Fruit fly (Drosophila melanogaster) whole organism, embryonic: Measurements from ENCODE around the gene CG17187.

Experiments
- Blimp-1 ChIP-seq: fragments of 200-800 bp; sonication (Bioruptor generic); optimal IDR thresholded peaks from 3 replicates; lab custom pipeline; 2018; ENCODE audit warnings: missing biosample characterization, missing genetic modification characterization, mild to moderate bottlenecking, moderate library complexity, missing genetic modification reagents
- CG10959 ChIP-seq: fragments of 200-800 bp; sonication (Bioruptor generic); IDR thresholded peaks from 2 replicates; pipeline ENCODE4 v1.3.6; 2022; ENCODE audit warnings: missing biosample characterization, missing genetic modification characterization
- CG11695 ChIP-seq: fragments of 200-800 bp; sonication (Bioruptor generic); IDR thresholded peaks from 3 replicates; pipeline ENCODE4 v1.3.6; 2022; ENCODE audit warnings: missing biosample characterization, missing genetic modification characterization
- CG12391 ChIP-seq: fragments of 200-800 bp; sonication (Bioruptor generic); optimal IDR thresholded peaks from 3 replicates; lab custom pipeline; 2018; ENCODE audit warnings: missing biosample characterization, mild to moderate bottlenecking, missing genetic modification characterization, moderate library complexity
- Dip2 ChIP-seq: fragments of 200-800 bp; sonication (Bioruptor generic); IDR thresholded peaks from 2 replicates; pipeline ENCODE4 v1.3.6; 2022; ENCODE audit warnings: missing biosample characterization, missing genetic modification characterization
- Doc2 ChIP-seq: fragments of 200-800 bp; sonication (Bioruptor generic); IDR thresholded peaks from 2 replicates; pipeline ENCODE4 v1.3.6; 2022; ENCODE audit warnings: missing biosample characterization, missing genetic modification characterization
- GATAe ChIP-seq: fragments of 200-800 bp; sonication (Bioruptor generic); conservative IDR thresholded peaks from 2 replicates; pipeline ENCODE4 v1.3.6; 2022; ENCODE audit warnings: missing biosample characterization, missing genetic modification characterization
- Hand ChIP-seq: fragments of 200-800 bp; sonication (Bioruptor generic); optimal IDR thresholded peaks from 2 replicates; lab custom pipeline; 2017; ENCODE audit warnings: mild to moderate bottlenecking, missing biosample characterization, missing genetic modification reagents, missing genetic modification characterization
- eyg ChIP-seq: fragments of 200-800 bp; sonication (Bioruptor generic); optimal IDR thresholded peaks from 3 replicates; lab custom pipeline; 2016; ENCODE audit warnings: missing biosample characterization, missing genetic modification characterization
- fd96Cb ChIP-seq: fragments of 200-800 bp; sonication (Bioruptor generic); optimal IDR thresholded peaks from 2 replicates; lab custom pipeline; 2018; ENCODE audit warnings: missing biosample characterization, mild to moderate bottlenecking, missing genetic modification characterization, moderate library complexity
- h ChIP-seq: fragments of >200 bp; optimal IDR thresholded peaks from 2 replicates; lab custom pipeline; 2017
- pzg ChIP-seq: fragments of 200-800 bp; sonication (Bioruptor generic); optimal IDR thresholded peaks from 3 replicates; lab custom pipeline; 2018; ENCODE audit warnings: missing biosample characterization, mild to moderate bottlenecking, missing genetic modification characterization, moderate library complexity
- vnd ChIP-seq: fragments of 200-800 bp; sonication (Bioruptor generic); IDR thresholded peaks from 3 replicates; pipeline ENCODE4 v1.3.6; 2022; ENCODE audit warnings: missing biosample characterization, missing genetic modification characterization; ENCODE audit not compliant: partially characterized antibody
- yki ChIP-seq: fragments of >200 bp; optimal IDR thresholded peaks from 3 replicates; lab custom pipeline; 2018

DNA sequence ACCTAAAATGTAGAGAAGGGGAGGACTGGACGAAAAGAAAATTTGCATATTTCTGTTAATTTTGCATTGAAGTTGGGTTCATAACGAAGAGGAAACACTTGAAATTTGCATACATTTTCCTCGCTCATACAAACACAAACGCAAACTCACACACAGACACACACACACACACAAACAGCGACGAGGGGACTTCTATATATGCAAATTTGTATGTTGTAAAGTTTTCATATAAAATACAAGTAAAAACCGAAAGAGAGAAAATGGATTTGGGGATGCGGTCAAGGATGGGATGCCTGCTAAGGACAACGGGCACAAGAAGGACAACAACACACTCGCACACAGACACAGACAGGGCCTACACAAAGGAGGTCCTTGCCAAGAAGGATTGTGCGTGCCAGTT lies 25.9 kb upstream of the CG17187 start:
- TF ChIP-seq CG11695 (GFP tag; lab: Robert Waterston, UW) = no peak
- no peak for TF ChIP-seq h (lab: Kevin White, UChicago)
- no peak for TF ChIP-seq pzg (GFP tag; lab: Kevin White, UChicago)
- no peak for TF ChIP-seq Dip2 (GFP tag; lab: Robert Waterston, UW)
- no peak for TF ChIP-seq Hand
- TF ChIP-seq yki = no peak
- no peak for TF ChIP-seq GATAe (GFP tag; lab: Robert Waterston, UW)
- no peak for TF ChIP-seq fd96Cb
- TF ChIP-seq Doc2 (GFP tag; lab: Robert Waterston, UW) = no peak
- TF ChIP-seq vnd (GFP tag; lab: Robert Waterston, UW) = no peak
- TF ChIP-seq CG12391 (tag; lab: Kevin White, UChicago) = no peak
- TF ChIP-seq CG10959 = no peak
- no peak for TF ChIP-seq eyg (GFP tag; lab: Kevin White, UChicago)
- TF ChIP-seq Blimp-1 (GFP tag; lab: Kevin White, UChicago) = no peak
